Fruit fly (Drosophila melanogaster) whole organism, adult: ENCODE data around the gene GckIII.

ENCODE experiments used
- CG11617 ChIP-seq: fragments of 200-800 bp; sonication (Bioruptor generic); optimal IDR thresholded peaks from 2 replicates; lab custom pipeline; 2017; ENCODE audit warnings: mild to moderate bottlenecking, missing biosample characterization, missing genetic modification reagents, missing genetic modification characterization
- CG12768 ChIP-seq: fragments of 200-800 bp; sonication (Bioruptor generic); optimal IDR thresholded peaks from 2 replicates; lab custom pipeline; 2017; ENCODE audit warnings: missing biosample characterization, missing genetic modification characterization, mild to moderate bottlenecking, moderate library complexity, missing genetic modification reagents
- CG14711 ChIP-seq: fragments of 200-800 bp; sonication (Bioruptor generic); optimal IDR thresholded peaks from 2 replicates; lab custom pipeline; 2018; ENCODE audit warnings: missing biosample characterization, mild to moderate bottlenecking, missing genetic modification characterization, moderate library complexity
- CG1620 ChIP-seq: fragments of 200-800 bp; sonication (Bioruptor generic); optimal IDR thresholded peaks from 2 replicates; lab custom pipeline; 2016; ENCODE audit warnings: missing biosample characterization, missing genetic modification characterization
- CG33017 ChIP-seq: fragments of 200-800 bp; sonication (Bioruptor generic); optimal IDR thresholded peaks from 2 replicates; lab custom pipeline; 2018; ENCODE audit warnings: missing biosample characterization, mild to moderate bottlenecking, missing genetic modification characterization, moderate library complexity
- CG5204 ChIP-seq: fragments of 200-800 bp; sonication (Bioruptor generic); optimal IDR thresholded peaks from 2 replicates; lab custom pipeline; 2016; ENCODE audit warnings: missing biosample characterization, missing genetic modification characterization
- CG7045 ChIP-seq: fragments of 200-800 bp; sonication (Bioruptor generic); optimal IDR thresholded peaks from 2 replicates; lab custom pipeline; 2017; ENCODE audit warnings: missing biosample characterization, mild to moderate bottlenecking, missing genetic modification characterization
- CG7101 ChIP-seq: fragments of 200-800 bp; sonication (Bioruptor generic); optimal IDR thresholded peaks from 2 replicates; lab custom pipeline; 2018; ENCODE audit warnings: missing biosample characterization, mild to moderate bottlenecking, missing genetic modification characterization, moderate library complexity
- Clk ChIP-seq: fragments of 200-800 bp; sonication (Bioruptor generic); optimal IDR thresholded peaks from 2 replicates; lab custom pipeline; 2017; ENCODE audit warnings: missing biosample characterization, missing genetic modification characterization
- Crg-1 ChIP-seq: fragments of 200-800 bp; sonication (Bioruptor generic); optimal IDR thresholded peaks from 2 replicates; lab custom pipeline; 2016; ENCODE audit warnings: missing biosample characterization, missing genetic modification characterization
- Hr96 ChIP-seq: fragments of 200-800 bp; sonication (Bioruptor generic); optimal IDR thresholded peaks from 2 replicates; lab custom pipeline; 2016; ENCODE audit warnings: missing biosample characterization, missing genetic modification characterization
- Mnt ChIP-seq: fragments of 200-800 bp; sonication (Bioruptor generic); optimal IDR thresholded peaks from 2 replicates; lab custom pipeline; 2016; ENCODE audit warnings: missing biosample characterization, mild to moderate bottlenecking, missing genetic modification characterization
- bab1 ChIP-seq: fragments of 200-800 bp; sonication (Bioruptor generic); optimal IDR thresholded peaks from 3 replicates; lab custom pipeline; 2019; ENCODE audit warnings: missing biosample characterization, mild to moderate bottlenecking, missing genetic modification characterization, moderate library complexity
- cic ChIP-seq: fragments of 200-800 bp; sonication (Bioruptor generic); optimal IDR thresholded peaks from 2 replicates; lab custom pipeline; 2017; ENCODE audit warnings: missing biosample characterization, mild to moderate bottlenecking, missing genetic modification characterization, moderate library complexity
- cnc ChIP-seq, 2 experiments: fragments of >200 bp; optimal IDR thresholded peaks; 2 replicates each; lab custom pipeline; 2017
- kay ChIP-seq: fragments of 200-800 bp; sonication (Bioruptor generic); peaks from one replicate; lab custom pipeline; 2016; ENCODE audit warnings: missing biosample characterization, missing genetic modification characterization, borderline replicate concordance
- ovo ChIP-seq: fragments of 200-800 bp; sonication (Bioruptor generic); optimal IDR thresholded peaks from 2 replicates; lab custom pipeline; 2016; ENCODE audit warnings: missing biosample characterization, missing genetic modification characterization
- pad ChIP-seq: fragments of 200-800 bp; sonication (Bioruptor generic); optimal IDR thresholded peaks from 3 replicates; lab custom pipeline; 2017; ENCODE audit warnings: missing biosample characterization, missing genetic modification characterization, mild to moderate bottlenecking, moderate library complexity, missing genetic modification reagents
- tj ChIP-seq: fragments of 200-800 bp; sonication (Bioruptor generic); optimal IDR thresholded peaks from 3 replicates; lab custom pipeline; 2017; ENCODE audit warnings: missing biosample characterization, mild to moderate bottlenecking, missing genetic modification characterization, moderate library complexity
- toe ChIP-seq: fragments of 200-800 bp; sonication (Bioruptor generic); optimal IDR thresholded peaks from 2 replicates; lab custom pipeline; 2016; ENCODE audit warnings: missing biosample characterization, missing genetic modification characterization

The GckIII gene

dm6 chr3R:17124177-17124576 lies 38.9 kb downstream of the GckIII start, which contains the start of gene CG45079:
CG45079 (plus strand) TSS chr3R:17124477.
- TF ChIP-seq Crg-1 (no peak), CG5204 (no peak), toe (GFP tag; lab: Kevin White, UChicago) (no peak), cic (GFP tag; lab: Kevin White, UChicago) (no peak), CG7045 (GFP tag; lab: Kevin White, UChicago) (no peak), CG12768 (GFP tag; lab: Kevin White, UChicago) (no peak), CG14711 (tag; lab: Kevin White, UChicago) (no peak), pad (no peak), kay (GFP tag; lab: Kevin White, UChicago) (no peak), CG33017 (tag; lab: Kevin White, UChicago) (no peak)

- TF ChIP-seq CG5204 (no peak), cnc (optimal IDR thresholded peaks at IDR 0.05; lab: Kevin White, UChicago) (no peak)
Observed at dm6 chr3R:17125339-17126044, 40.2 kb downstream of the GckIII start, which contains the start of gene cher. cher (minus strand) TSS chr3R:17125389.

DNA sequence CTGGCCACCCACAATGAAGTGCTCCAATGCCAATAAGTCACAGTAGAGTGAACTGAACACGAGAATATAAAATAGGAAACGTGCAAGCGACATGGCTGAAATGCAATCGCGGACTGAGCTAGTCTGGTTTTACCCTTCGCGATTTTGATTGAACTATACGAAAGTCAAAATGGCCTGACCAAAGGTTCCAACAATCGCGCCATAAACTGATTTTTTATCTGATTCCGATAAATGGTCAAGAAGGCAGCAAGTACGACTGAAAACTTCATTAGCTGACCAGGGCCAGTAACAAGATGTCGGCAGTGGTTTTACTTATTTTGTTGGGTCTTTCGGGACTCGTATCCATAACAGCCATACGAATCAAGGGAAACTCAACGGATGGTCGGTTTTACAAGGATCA lies 41.5 kb downstream of the GckIII start, which contains the start of the genes CG17477 and CG31269:
CG17477 (minus strand) TSS at position 101 of the 400 bp plus-strand sequence.
CG31269 (plus strand) TSS at position 289 of the 400 bp plus-strand sequence.
- no peak for TF ChIP-seq Clk
- no peak for TF ChIP-seq CG5204
- TF ChIP-seq pad, result no peak
- TF ChIP-seq CG14711 (tag; lab: Kevin White, UChicago), result no peak
- no peak for TF ChIP-seq bab1
- no peak for TF ChIP-seq Hr96
- no peak for TF ChIP-seq Mnt (GFP tag; lab: Kevin White, UChicago)
- no peak for TF ChIP-seq CG1620 (GFP tag; lab: Kevin White, UChicago)
- no peak for TF ChIP-seq CG7101
- no peak for TF ChIP-seq Crg-1
- TF ChIP-seq CG12768 (GFP tag; lab: Kevin White, UChicago), result no peak
- no peak for TF ChIP-seq CG33017 (tag; lab: Kevin White, UChicago)
- TF ChIP-seq kay (GFP tag; lab: Kevin White, UChicago), result no peak
- TF ChIP-seq cic (GFP tag; lab: Kevin White, UChicago), result no peak
- TF ChIP-seq tj (GFP tag; lab: Kevin White, UChicago), result no peak
- no peak for TF ChIP-seq CG11617
- no peak for TF ChIP-seq CG7045 (GFP tag; lab: Kevin White, UChicago)
- no peak for TF ChIP-seq ovo (GFP tag; lab: Kevin White, UChicago)

dm6 chr3R:17127912-17128311 lies 42.6 kb downstream of the GckIII start, which contains the start of gene CG31265:
CG31265 (plus strand) TSS chr3R:17128212.
- no peak for TF ChIP-seq bab1
- no peak for TF ChIP-seq toe (GFP tag; lab: Kevin White, UChicago)
- no peak for TF ChIP-seq Mnt (GFP tag; lab: Kevin White, UChicago)
- TF ChIP-seq cic (GFP tag; lab: Kevin White, UChicago), result no peak
- TF ChIP-seq Crg-1, result no peak
- TF ChIP-seq Hr96, result no peak
- no peak for TF ChIP-seq kay (GFP tag; lab: Kevin White, UChicago)
- no peak for TF ChIP-seq CG7101
- no peak for TF ChIP-seq ovo (GFP tag; lab: Kevin White, UChicago)
- no peak for TF ChIP-seq pad
- no peak for TF ChIP-seq CG33017 (tag; lab: Kevin White, UChicago)
- no peak for TF ChIP-seq CG12768 (GFP tag; lab: Kevin White, UChicago)
- no peak for TF ChIP-seq Clk
- no peak for TF ChIP-seq CG7045 (GFP tag; lab: Kevin White, UChicago)
- no peak for TF ChIP-seq CG14711 (tag; lab: Kevin White, UChicago)
- TF ChIP-seq CG1620 (GFP tag; lab: Kevin White, UChicago), result no peak

DNA sequence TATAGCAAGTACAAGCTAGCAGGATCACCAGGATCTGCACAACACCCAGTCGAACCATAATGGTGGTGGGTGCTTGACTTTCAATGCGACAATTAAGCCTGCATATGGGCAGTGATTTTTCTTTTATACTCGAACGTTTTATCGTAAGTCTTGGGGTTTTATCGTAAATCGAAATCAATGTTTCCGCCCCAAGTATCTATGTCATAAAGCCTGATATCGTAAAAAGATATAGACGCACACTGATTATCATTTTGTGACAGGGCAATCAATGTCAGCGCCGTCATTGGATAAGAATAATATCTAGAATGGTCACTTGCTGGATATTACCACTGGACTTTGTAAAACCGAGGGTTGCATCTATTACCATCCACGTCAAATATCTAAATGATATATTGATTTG lies 45.0 kb downstream of the GckIII start, which contains the start of gene CG17475:
CG17475 (minus strand) TSS at position 101 of the 400 bp plus-strand sequence.
- TF ChIP-seq Mnt (GFP tag; lab: Kevin White, UChicago) (no peak), toe (GFP tag; lab: Kevin White, UChicago) (no peak), CG12768 (GFP tag; lab: Kevin White, UChicago) (no peak), CG11617 (no peak), bab1 (no peak)

dm6 chr3R:17132098-17132712 lies 46.9 kb downstream of the GckIII start, which contains the start of the genes CG4053 and CG31266:
CG4053 (minus strand) TSS chr3R:17132198.
CG31266 (plus strand) TSS chr3R:17132662.
- TF ChIP-seq pad, result no peak
- TF ChIP-seq Hr96, result no peak
- no peak for TF ChIP-seq CG7045 (GFP tag; lab: Kevin White, UChicago)
- TF ChIP-seq CG5204, result no peak
- no peak for TF ChIP-seq cnc (optimal IDR thresholded peaks at IDR 0.05; lab: Kevin White, UChicago)
- TF ChIP-seq CG12768 (GFP tag; lab: Kevin White, UChicago), result no peak
- no peak for TF ChIP-seq Crg-1
- TF ChIP-seq bab1, result no peak
- TF ChIP-seq CG14711 (tag; lab: Kevin White, UChicago), result no peak
- no peak for TF ChIP-seq cic (GFP tag; lab: Kevin White, UChicago)
- TF ChIP-seq Clk, result no peak
- no peak for TF ChIP-seq CG11617
- TF ChIP-seq ovo (GFP tag; lab: Kevin White, UChicago), result no peak
- no peak for TF ChIP-seq tj (GFP tag; lab: Kevin White, UChicago)
- no peak for TF ChIP-seq toe (GFP tag; lab: Kevin White, UChicago)
- TF ChIP-seq Mnt (GFP tag; lab: Kevin White, UChicago), result no peak
- no peak for TF ChIP-seq CG33017 (tag; lab: Kevin White, UChicago)
- no peak for TF ChIP-seq CG1620 (GFP tag; lab: Kevin White, UChicago)
- TF ChIP-seq kay (GFP tag; lab: Kevin White, UChicago), result no peak
- TF ChIP-seq CG7101, result no peak
